Worm (Caenorhabditis elegans) whole organism, early embryonic: ENCODE data around the gene pqn-2.

ENCODE experiments used
- B0310.2 ChIP-seq: sonication (generic microtip); optimal IDR thresholded peaks from 2 replicates; lab custom pipeline; 2016; ENCODE audit warnings: mild to moderate bottlenecking, missing genetic modification characterization, missing compliant biosample characterization
- F13C5.2 ChIP-seq: sonication (generic microtip); optimal IDR thresholded peaks from 2 replicates; lab custom pipeline; 2017; ENCODE audit warnings: mild to moderate bottlenecking, missing genetic modification characterization, inconsistent platforms, missing compliant biosample characterization
- aly-1 ChIP-seq: sonication (generic microtip); optimal IDR thresholded peaks from 2 replicates; lab custom pipeline; 2016; ENCODE audit warnings: missing genetic modification characterization, missing compliant biosample characterization
- ama-1 ChIP-seq: fragments of 150-350 bp; optimal IDR thresholded peaks from 2 replicates; lab custom pipeline; 2014
- ceh-13 ChIP-seq: fragments of 200-800 bp; sonication (Bioruptor generic); optimal IDR thresholded peaks from 2 replicates; lab custom pipeline; 2018; ENCODE audit warnings: mild to moderate bottlenecking, missing genetic modification characterization, missing compliant biosample characterization
- ceh-36 ChIP-seq: sonication (generic microtip); optimal IDR thresholded peaks from 2 replicates; lab custom pipeline; 2016; ENCODE audit warnings: missing genetic modification characterization, inconsistent platforms, missing compliant biosample characterization
- ets-7 ChIP-seq: sonication (generic microtip); optimal IDR thresholded peaks from 2 replicates; lab custom pipeline; 2016; ENCODE audit warnings: missing genotype, missing genetic modification characterization, missing compliant biosample characterization
- flt-1 ChIP-seq: fragments of 200-800 bp; sonication (Bioruptor generic); IDR thresholded peaks from 2 replicates; pipeline ENCODE4 v1.3.6; 2022; ENCODE audit warnings: missing genetic modification characterization, missing compliant biosample characterization
- hmbx-1 ChIP-seq: sonication (generic microtip); optimal IDR thresholded peaks from 2 replicates; lab custom pipeline; 2016; ENCODE audit warnings: mild to moderate bottlenecking, missing genetic modification characterization, missing compliant biosample characterization
- hmg-4 ChIP-seq: fragments of 200-800 bp; sonication (Bioruptor generic); optimal IDR thresholded peaks from 2 replicates; lab custom pipeline; 2018; ENCODE audit warnings: mild to moderate bottlenecking, missing genetic modification characterization, missing compliant biosample characterization
- hnd-1 ChIP-seq: sonication (generic microtip); optimal IDR thresholded peaks from 2 replicates; lab custom pipeline; 2016; ENCODE audit warnings: missing genetic modification characterization, missing compliant biosample characterization
- pes-1 ChIP-seq: fragments of 200-800 bp; sonication (Bioruptor generic); IDR thresholded peaks from 2 replicates; pipeline ENCODE4 v1.3.6; 2022; ENCODE audit warnings: missing genetic modification reagents, missing genetic modification characterization, missing compliant biosample characterization
- scrt-1 ChIP-seq: fragments of 200-800 bp; sonication (Bioruptor generic); IDR thresholded peaks from 2 replicates; pipeline ENCODE4 v1.3.6; 2022; ENCODE audit warnings: missing genetic modification characterization, missing compliant biosample characterization
- sea-1 ChIP-seq: fragments of 200-800 bp; sonication (Bioruptor generic); conservative IDR thresholded peaks from 2 replicates; pipeline ENCODE4 v1.3.6; 2022; ENCODE audit warnings: missing genetic modification characterization, missing compliant biosample characterization
- tbx-11 ChIP-seq: fragments of 200-800 bp; sonication (Bioruptor generic); IDR thresholded peaks from 2 replicates; pipeline ENCODE4 v1.3.6; 2022; ENCODE audit warnings: missing genetic modification characterization, missing compliant biosample characterization
- tbx-37 ChIP-seq: fragments of 200-800 bp; sonication (Bioruptor generic); conservative IDR thresholded peaks from 2 replicates; pipeline ENCODE4 v1.3.6; 2022; ENCODE audit warnings: missing genetic modification reagents, missing genetic modification characterization, missing compliant biosample characterization
- tra-4 ChIP-seq: sonication (generic microtip); optimal IDR thresholded peaks from 2 replicates; lab custom pipeline; 2017; ENCODE audit warnings: missing genetic modification characterization, missing compliant biosample characterization

pqn-2 gene

ce11 chrV:10382142-10382541 lies at the start of gene pqn-2:
Gene pqn-2, plus strand, starts transcription at chrV:10382442.
- TF ChIP-seq hnd-1 (tag; lab: Kevin White, UChicago) (no peak), aly-1 (tag; lab: Kevin White, UChicago) (no peak), hmbx-1 (tag; lab: Kevin White, UChicago) (no peak), tbx-11 (no peak), ceh-13 (no peak), F13C5.2 (tag; lab: Kevin White, UChicago) (no peak), B0310.2 (tag; lab: Kevin White, UChicago) (no peak), tra-4 (tag; lab: Kevin White, UChicago) (no peak), tbx-37 (GFP tag; lab: Robert Waterston, UW) (no peak), ceh-36 (tag; lab: Kevin White, UChicago) (no peak)

ce11 chrV:10333843-10334242 lies 48.4 kb upstream of the pqn-2 start:
- TF ChIP-seq B0310.2 (tag; lab: Kevin White, UChicago), result no peak
- TF ChIP-seq ets-7 (tag; lab: Kevin White, UChicago), result no peak
- no peak for TF ChIP-seq flt-1
- TF ChIP-seq sea-1 (GFP tag; lab: Robert Waterston, UW), result no peak
- TF ChIP-seq tra-4 (tag; lab: Kevin White, UChicago), result no peak
- TF ChIP-seq F13C5.2 (tag; lab: Kevin White, UChicago), result no peak
- no peak for TF ChIP-seq pes-1 (GFP tag; lab: Robert Waterston, UW)
- TF ChIP-seq scrt-1 (GFP tag; lab: Robert Waterston, UW), result no peak

- TF ChIP-seq ceh-36 (tag; lab: Kevin White, UChicago) (no peak), hmbx-1 (tag; lab: Kevin White, UChicago) (no peak), aly-1 (tag; lab: Kevin White, UChicago) (no peak), pes-1 (GFP tag; lab: Robert Waterston, UW) (no peak), hnd-1 (tag; lab: Kevin White, UChicago) (no peak), tbx-37 (GFP tag; lab: Robert Waterston, UW) (no peak), scrt-1 (GFP tag; lab: Robert Waterston, UW) (no peak), tra-4 (tag; lab: Kevin White, UChicago) (no peak), ets-7 (tag; lab: Kevin White, UChicago) (no peak), ama-1 (lab: Kevin White, UChicago) (no peak)
Observed at ce11 chrV:10338305-10338992, 43.8 kb upstream of the pqn-2 start, which contains the start of gene arx-2. Gene arx-2, minus strand, starts transcription at chrV:10338355.

- TF ChIP-seq F13C5.2 (tag; lab: Kevin White, UChicago) (no peak), ama-1 (lab: Kevin White, UChicago) (no peak), flt-1 (no peak), hmbx-1 (tag; lab: Kevin White, UChicago) (no peak)
Observed at ce11 chrV:10339200-10339599, 43.0 kb upstream of the pqn-2 start, which contains the start of gene K07C5.2. Gene K07C5.2, plus strand, starts transcription at chrV:10339500.

ce11 chrV:10341905-10342328 lies 40.3 kb upstream of the pqn-2 start, which contains the start of gene K07C5.13:
Gene K07C5.13, plus strand, starts transcription at chrV:10342055.
- TF ChIP-seq pes-1 (GFP tag; lab: Robert Waterston, UW) (peak; percentile 61; the same call in 1 of the 2 replicates), scrt-1 (GFP tag; lab: Robert Waterston, UW) (peak; percentile 51; the same call in 1 of the 2 replicates), flt-1 (peak; percentile 56), tbx-11 (peak; percentile 61; the same call in 1 of the 2 replicates), sea-1 (GFP tag; lab: Robert Waterston, UW) (peak; percentile 75; the same call in 1 of the 2 replicates), tbx-37 (GFP tag; lab: Robert Waterston, UW) (0 out of 2 replicates have a peak, but pooled peaks have one; percentile 36)

- TF ChIP-seq tra-4 (tag; lab: Kevin White, UChicago), result no peak
- TF ChIP-seq aly-1 (tag; lab: Kevin White, UChicago), result no peak
- TF ChIP-seq flt-1, result no peak
- no peak for TF ChIP-seq ceh-36 (tag; lab: Kevin White, UChicago)
- TF ChIP-seq hmg-4, result no peak
- TF ChIP-seq tbx-11, result no peak
- TF ChIP-seq scrt-1 (GFP tag; lab: Robert Waterston, UW), result no peak
- TF ChIP-seq hnd-1 (tag; lab: Kevin White, UChicago), result no peak
- TF ChIP-seq ceh-13, result no peak
Observed at ce11 chrV:10342904-10343303, 39.3 kb upstream of the pqn-2 start, which contains the start of gene K07C5.3. Gene K07C5.3, plus strand, starts transcription at chrV:10343032.

ce11 chrV:10350054-10350453 lies 32.2 kb upstream of the pqn-2 start, which contains the start of gene K07C5.9:
Gene K07C5.9, minus strand, starts transcription at chrV:10350154.
- no peak for TF ChIP-seq tra-4 (tag; lab: Kevin White, UChicago)
- TF ChIP-seq pes-1 (GFP tag; lab: Robert Waterston, UW), result no peak
- TF ChIP-seq tbx-11, result no peak
- TF ChIP-seq hmg-4, result no peak
- no peak for TF ChIP-seq flt-1

DNA sequence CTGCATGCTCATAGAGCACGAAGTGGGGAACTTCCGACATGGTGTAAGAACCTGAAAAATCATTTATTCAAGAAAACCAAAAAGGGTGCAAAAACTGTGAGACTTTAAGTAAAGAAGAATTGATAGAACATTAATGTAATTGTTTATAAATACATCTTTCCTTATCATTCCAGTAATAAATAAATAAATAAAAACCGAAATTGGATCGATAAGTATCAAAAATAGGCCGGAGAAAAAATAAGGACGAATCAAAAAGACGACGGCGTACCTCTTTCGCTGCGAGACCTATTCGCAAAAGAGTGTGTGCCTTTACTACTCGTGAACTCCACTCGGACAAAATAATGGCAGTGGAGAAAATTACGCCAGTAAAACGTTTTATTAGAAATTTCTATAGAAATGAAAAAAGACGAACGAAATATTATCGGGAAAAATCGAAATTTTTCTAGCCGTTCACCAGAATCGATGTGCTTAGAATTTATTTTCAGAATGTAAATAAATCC lies 29.3 kb upstream of the pqn-2 start, which contains the start of gene nol-56:
Gene nol-56, minus strand, starts transcription at position 51 of the 500 bp plus-strand sequence.
- TF ChIP-seq pes-1 (GFP tag; lab: Robert Waterston, UW) (0 out of 2 replicates have a peak, but pooled peaks have one; percentile 37), tbx-37 (GFP tag; lab: Robert Waterston, UW) (no peak), flt-1 (no peak)
